Fruit fly (Drosophila melanogaster) whole organism, prepupa: ENCODE measurements around the gene CG8892.

Experiments
- Blimp-1 ChIP-seq: fragments of 200-800 bp; sonication (Bioruptor generic); optimal IDR thresholded peaks from 3 replicates; lab custom pipeline; 2017; ENCODE audit warnings: missing biosample characterization, missing genetic modification characterization, mild to moderate bottlenecking, moderate library complexity, missing genetic modification reagents
- CG10631 ChIP-seq: fragments of 200-800 bp; sonication (Bioruptor generic); optimal IDR thresholded peaks from 2 replicates; lab custom pipeline; 2016; ENCODE audit warnings: missing biosample characterization, missing genetic modification characterization
- CG10669 ChIP-seq: fragments of 200-800 bp; sonication (Bioruptor generic); optimal IDR thresholded peaks from 3 replicates; lab custom pipeline; 2018; ENCODE audit warnings: missing biosample characterization, mild to moderate bottlenecking, missing genetic modification characterization, moderate library complexity
- CG11294 ChIP-seq: fragments of 200-800 bp; sonication (Bioruptor generic); IDR thresholded peaks from 2 replicates; pipeline ENCODE4 v1.3.6; 2022; ENCODE audit warnings: missing biosample characterization, missing genetic modification characterization
- CG11762 ChIP-seq: fragments of 200-800 bp; sonication (Bioruptor generic); optimal IDR thresholded peaks from 3 replicates; lab custom pipeline; 2016; ENCODE audit warnings: missing biosample characterization, missing genetic modification characterization; ENCODE audit not compliant: insufficient read depth
- CG1621 ChIP-seq: fragments of 200-800 bp; sonication (Bioruptor generic); optimal IDR thresholded peaks from 3 replicates; lab custom pipeline; 2018; ENCODE audit warnings: missing biosample characterization, mild to moderate bottlenecking, missing genetic modification characterization
- CG3032 ChIP-seq: fragments of 200-800 bp; optimal IDR thresholded peaks from 2 replicates; lab custom pipeline; 2019; ENCODE audit warnings: missing biosample characterization, mild to moderate bottlenecking, missing genetic modification characterization, moderate library complexity
- CG31627 ChIP-seq: fragments of 200-800 bp; sonication (Bioruptor generic); optimal IDR thresholded peaks from 3 replicates; lab custom pipeline; 2016; ENCODE audit warnings: missing biosample characterization, missing genetic modification characterization
- CG32006 ChIP-seq: fragments of 200-800 bp; sonication (Bioruptor generic); optimal IDR thresholded peaks from 3 replicates; lab custom pipeline; 2017; ENCODE audit warnings: missing biosample characterization, mild to moderate bottlenecking, missing genetic modification characterization
- CG3919 ChIP-seq: fragments of 200-800 bp; sonication (Bioruptor generic); optimal IDR thresholded peaks from 3 replicates; lab custom pipeline; 2016; ENCODE audit warnings: missing biosample characterization, missing genetic modification characterization
- CG4318 ChIP-seq: fragments of 200-800 bp; sonication (Bioruptor generic); optimal IDR thresholded peaks from 3 replicates; lab custom pipeline; 2017; ENCODE audit warnings: missing biosample characterization, mild to moderate bottlenecking, missing genetic modification characterization
- CG6792 ChIP-seq: fragments of 200-800 bp; sonication (Bioruptor generic); optimal IDR thresholded peaks from 3 replicates; lab custom pipeline; 2016; ENCODE audit warnings: missing biosample characterization, missing genetic modification characterization
- CG6808 ChIP-seq: fragments of 200-800 bp; sonication (Bioruptor generic); optimal IDR thresholded peaks from 3 replicates; lab custom pipeline; 2017; ENCODE audit warnings: missing biosample characterization, missing genetic modification characterization, mild to moderate bottlenecking, moderate library complexity, missing genetic modification reagents
- CG6854 ChIP-seq: fragments of 200-800 bp; sonication (Bioruptor generic); optimal IDR thresholded peaks from 2 replicates; lab custom pipeline; 2017; ENCODE audit warnings: missing biosample characterization, mild to moderate bottlenecking, missing genetic modification characterization
- CG8119 ChIP-seq: fragments of 200-800 bp; sonication (Bioruptor generic); IDR thresholded peaks from 3 replicates; pipeline ENCODE4 v1.3.6; 2022; ENCODE audit warnings: missing biosample characterization, missing genetic modification characterization
- CG9139 ChIP-seq: fragments of 200-800 bp; sonication (Bioruptor generic); optimal IDR thresholded peaks from 3 replicates; lab custom pipeline; 2017; ENCODE audit warnings: missing biosample characterization, mild to moderate bottlenecking, missing genetic modification characterization
- Eip78C ChIP-seq: fragments of 200-800 bp; sonication (Bioruptor generic); peaks from one replicate; lab custom pipeline; 2016; ENCODE audit warnings: missing biosample characterization, missing genetic modification characterization
- Eip93F ChIP-seq: fragments of 200-800 bp; sonication (Bioruptor generic); optimal IDR thresholded peaks from 2 replicates; lab custom pipeline; 2016; ENCODE audit warnings: missing biosample characterization, mild to moderate bottlenecking, missing genetic modification characterization
- Ets21C ChIP-seq: fragments of 200-800 bp; sonication (Bioruptor generic); optimal IDR thresholded peaks from 3 replicates; lab custom pipeline; 2016; ENCODE audit warnings: missing biosample characterization, missing genetic modification characterization
- Gug ChIP-seq: fragments of 200-800 bp; sonication (Bioruptor generic); IDR thresholded peaks from 2 replicates; pipeline ENCODE4 v1.3.6; 2022; ENCODE audit warnings: missing biosample characterization, missing genetic modification characterization
- Hr38 ChIP-seq: sonication (Bioruptor generic); optimal IDR thresholded peaks from 2 replicates; lab custom pipeline; 2016; ENCODE audit warnings: missing biosample characterization, missing genetic modification characterization
- Hr39 ChIP-seq: fragments of 200-800 bp; sonication (Bioruptor generic); optimal IDR thresholded peaks from 2 replicates; lab custom pipeline; 2016; ENCODE audit warnings: missing biosample characterization, missing genetic modification characterization
- Lpt ChIP-seq: fragments of 200-800 bp; sonication (Bioruptor generic); optimal IDR thresholded peaks from 3 replicates; lab custom pipeline; 2016; ENCODE audit warnings: missing biosample characterization, missing genetic modification characterization
- Met ChIP-seq: fragments of 200-800 bp; sonication (Bioruptor generic); optimal IDR thresholded peaks from 3 replicates; lab custom pipeline; 2016; ENCODE audit warnings: missing biosample characterization, missing genetic modification characterization
- OdsH ChIP-seq: fragments of 200-800 bp; sonication (Bioruptor generic); optimal IDR thresholded peaks from 3 replicates; lab custom pipeline; 2016; ENCODE audit warnings: missing biosample characterization, missing genetic modification characterization
- Smox ChIP-seq: fragments of 200-800 bp; sonication (Bioruptor generic); optimal IDR thresholded peaks from 3 replicates; lab custom pipeline; 2016; ENCODE audit warnings: missing biosample characterization, missing genetic modification characterization
- Sox102F ChIP-seq: fragments of 200-800 bp; sonication (Bioruptor generic); optimal IDR thresholded peaks from 2 replicates; lab custom pipeline; 2016; ENCODE audit warnings: missing biosample characterization, mild to moderate bottlenecking, missing genetic modification characterization
- Sox14 ChIP-seq: fragments of 200-800 bp; sonication (Bioruptor generic); optimal IDR thresholded peaks from 3 replicates; lab custom pipeline; 2016; ENCODE audit warnings: missing biosample characterization, missing genetic modification characterization
- achi ChIP-seq: fragments of 200-800 bp; sonication (Bioruptor generic); optimal IDR thresholded peaks from 3 replicates; lab custom pipeline; 2016; ENCODE audit warnings: missing biosample characterization, missing genetic modification characterization
- acj6 ChIP-seq: fragments of 200-800 bp; sonication (Bioruptor generic); optimal IDR thresholded peaks from 3 replicates; lab custom pipeline; 2016; ENCODE audit warnings: missing biosample characterization, missing genetic modification characterization
- cyc ChIP-seq: fragments of 200-800 bp; sonication (Bioruptor generic); optimal IDR thresholded peaks from 3 replicates; lab custom pipeline; 2016; ENCODE audit warnings: missing biosample characterization, missing genetic modification characterization
- dac ChIP-seq: fragments of 200-800 bp; sonication (Bioruptor generic); optimal IDR thresholded peaks from 2 replicates; lab custom pipeline; 2017; ENCODE audit warnings: missing biosample characterization, mild to moderate bottlenecking, missing genetic modification characterization
- dsx ChIP-seq: fragments of 200-800 bp; optimal IDR thresholded peaks from 3 replicates; lab custom pipeline; 2019; ENCODE audit warnings: missing biosample characterization, mild to moderate bottlenecking, missing genetic modification characterization, moderate library complexity; ENCODE audit not compliant: poor library complexity, severe bottlenecking
- eg ChIP-seq: fragments of 200-800 bp; sonication (Bioruptor generic); IDR thresholded peaks from 3 replicates; pipeline ENCODE4 v1.3.6; 2022; ENCODE audit warnings: missing biosample characterization, missing genetic modification characterization
- esn ChIP-seq: fragments of 200-800 bp; sonication (Bioruptor generic); optimal IDR thresholded peaks from 2 replicates; lab custom pipeline; 2016; ENCODE audit warnings: missing biosample characterization, mild to moderate bottlenecking, missing genetic modification characterization, moderate library complexity
- fkh ChIP-seq: fragments of 200-800 bp; sonication (Bioruptor generic); optimal IDR thresholded peaks from 3 replicates; lab custom pipeline; 2017; ENCODE audit warnings: missing biosample characterization, mild to moderate bottlenecking, missing genetic modification characterization, moderate library complexity
- net ChIP-seq: fragments of 200-800 bp; sonication (Bioruptor generic); optimal IDR thresholded peaks from 3 replicates; lab custom pipeline; 2016; ENCODE audit warnings: missing biosample characterization, missing genetic modification characterization
- pdm3 ChIP-seq: fragments of 200-800 bp; sonication (Bioruptor generic); optimal IDR thresholded peaks from 3 replicates; lab custom pipeline; 2016; ENCODE audit warnings: missing biosample characterization, missing genetic modification characterization
- salr ChIP-seq, 2 experiments: fragments of 200-800 bp; sonication (Bioruptor generic); optimal IDR thresholded peaks; 3 replicates each; lab custom pipeline; 2016 to 2018; ENCODE audit warnings: missing biosample characterization in 2 of 2, missing genetic modification characterization in 2 of 2, mild to moderate bottlenecking in 1 of 2
- svp ChIP-seq: fragments of 200-800 bp; sonication (Bioruptor generic); peaks from one replicate; lab custom pipeline; 2016; ENCODE audit warnings: missing biosample characterization, missing genetic modification characterization
- topi ChIP-seq: fragments of 200-800 bp; sonication (Bioruptor generic); optimal IDR thresholded peaks from 3 replicates; lab custom pipeline; 2016; ENCODE audit warnings: missing biosample characterization, missing genetic modification characterization

Gene CG8892

DNA sequence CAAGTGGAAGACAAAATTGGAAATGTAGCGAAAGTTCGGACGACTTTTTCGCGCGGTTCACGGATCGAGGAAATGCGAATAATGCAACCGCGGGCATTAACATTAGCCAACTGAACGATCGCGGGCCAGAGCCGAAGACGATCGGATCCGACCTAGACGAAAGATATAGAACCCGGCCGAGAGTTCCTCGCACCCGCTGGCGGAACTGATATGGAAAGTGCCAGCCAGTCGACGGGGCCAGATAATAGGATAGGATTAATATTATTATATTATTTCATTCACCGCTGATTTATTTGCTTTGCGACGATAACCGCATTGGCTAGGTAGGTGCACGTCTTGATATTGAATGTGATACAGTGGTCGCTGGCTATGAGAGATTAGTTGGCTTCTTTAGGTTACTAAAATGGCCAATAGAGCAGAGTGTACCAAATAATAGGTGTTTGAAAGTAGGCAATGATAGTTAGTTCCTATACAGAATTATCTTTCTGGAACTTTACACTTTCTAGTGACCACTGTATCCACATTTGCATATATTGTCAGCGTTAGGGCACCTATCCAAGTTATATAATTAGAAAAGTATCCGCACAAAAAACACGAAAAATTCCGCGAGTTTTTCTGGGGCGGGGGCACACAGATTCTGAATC lies 18.1 kb upstream of the CG8892 start (continued):
- TF ChIP-seq fkh (GFP tag; lab: Kevin White, UChicago) (peak; percentile 15), Met (GFP tag; lab: Kevin White, UChicago) (peak; percentile 73), CG8119 (GFP tag; lab: Robert Waterston, UW) (peak; percentile 75), net (GFP tag; lab: Kevin White, UChicago) (peak; percentile 67), CG3919 (peak; percentile 77), svp (peak; percentile 80), CG1621 (tag; lab: Kevin White, UChicago) (no peak), CG9139 (GFP tag; lab: Kevin White, UChicago) (no peak), Ets21C (GFP tag; lab: Kevin White, UChicago) (peak; percentile 55), Eip78C (GFP tag; lab: Kevin White, UChicago) (peak; percentile 90), CG31627 (peak; percentile 74), Lpt (peak; percentile 60), CG10631 (GFP tag; lab: Kevin White, UChicago) (peak; percentile 74), CG10669 (GFP tag; lab: Kevin White, UChicago) (peak; percentile 51)
- TF ChIP-seq, all 60 proteins: peak for 52

DNA sequence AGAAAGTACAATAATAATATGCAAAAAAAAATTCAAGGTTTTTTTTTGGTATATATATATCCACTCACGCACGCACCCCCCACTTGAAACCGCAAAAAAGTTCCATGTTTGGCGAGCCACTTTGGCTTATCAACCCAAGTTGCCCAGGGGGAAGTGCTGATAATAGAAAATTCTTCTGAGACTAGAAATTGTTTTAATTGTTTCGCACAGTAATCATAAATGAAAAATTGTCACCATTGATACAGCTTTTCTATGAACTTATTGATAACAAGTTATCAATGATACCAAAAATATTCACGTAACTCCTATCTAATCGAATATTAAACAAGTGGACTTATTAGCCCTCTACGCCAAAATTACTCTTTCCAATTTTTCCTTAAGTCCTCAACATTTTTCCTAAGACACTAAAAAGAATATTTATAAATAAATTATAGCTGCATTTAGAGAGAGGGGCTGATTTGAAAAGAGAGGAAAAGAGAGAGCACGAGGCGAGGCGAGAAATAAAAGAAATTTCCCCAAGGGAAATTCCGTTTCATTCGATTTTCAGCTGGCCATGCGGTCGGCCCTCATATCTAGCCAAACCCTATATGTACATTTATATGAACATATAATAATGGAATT lies 17.3 kb upstream of the CG8892 start:
- TF ChIP-seq Eip78C (GFP tag; lab: Kevin White, UChicago) (peak; percentile 19), salr (GFP tag; optimal IDR thresholded peaks at IDR 0.05; lab: Kevin White, UChicago) (no peak)

DNA sequence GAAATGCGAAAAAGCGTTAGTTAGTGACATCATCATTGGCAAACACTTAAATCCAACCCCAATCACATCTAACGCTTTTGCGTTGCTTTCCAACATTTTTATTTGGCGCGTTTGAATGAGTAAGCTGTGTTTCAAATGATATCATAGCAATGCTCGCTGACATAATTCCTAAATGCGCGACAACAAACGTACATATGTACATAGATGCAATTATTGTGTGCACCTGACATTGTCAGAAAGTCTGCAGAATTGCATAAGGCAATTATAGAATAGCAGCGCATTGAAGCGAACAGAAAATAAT lies 16.8 kb upstream of the CG8892 start:
- TF ChIP-seq acj6 (GFP tag; lab: Kevin White, UChicago), result no peak
- no peak for TF ChIP-seq Smox (GFP tag; lab: Kevin White, UChicago)
- no peak for TF ChIP-seq CG11294 (GFP tag; lab: Robert Waterston, UW)
- TF ChIP-seq, all 60 proteins: peak for 0

DNA sequence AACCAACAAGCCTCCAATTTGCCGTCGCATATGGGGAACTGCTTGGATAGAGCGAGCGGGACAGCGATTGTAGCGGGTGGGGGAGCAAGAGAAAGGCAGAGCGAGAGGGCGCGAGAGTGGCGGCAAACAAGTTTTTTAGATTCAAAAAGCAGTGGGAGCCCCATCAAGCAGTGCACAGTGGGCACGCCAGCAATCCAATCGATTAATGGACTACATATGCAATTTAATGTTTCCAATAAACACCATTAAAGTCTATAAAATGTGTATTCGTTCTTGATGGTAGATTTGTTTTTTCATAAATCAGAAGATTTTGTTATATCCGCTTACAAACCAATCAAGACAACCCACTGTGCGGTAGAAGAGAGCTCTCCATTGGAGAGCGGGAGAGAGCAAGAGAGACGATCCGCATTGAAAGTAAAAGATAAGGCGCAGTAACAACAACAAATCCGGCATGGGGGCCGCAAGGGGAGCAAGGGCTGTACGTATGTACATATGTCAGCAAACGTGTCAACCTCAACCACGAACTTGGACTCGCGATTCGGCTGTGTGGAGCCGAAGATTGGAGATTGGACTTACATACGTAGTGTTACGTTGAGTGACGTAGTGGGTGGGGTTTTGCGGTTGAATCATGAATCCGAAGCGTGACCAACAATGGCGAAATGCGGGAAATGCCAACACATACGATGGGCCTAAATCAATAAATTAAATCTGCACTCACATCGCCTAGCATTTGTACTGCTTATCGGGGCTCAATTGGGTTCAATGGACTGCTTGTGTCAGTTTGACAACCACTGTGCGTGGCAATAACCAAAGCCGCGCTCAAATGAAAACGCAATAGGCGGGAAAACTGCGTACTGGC lies 16.2 kb upstream of the CG8892 start:
- TF ChIP-seq CG3032 (tag; lab: Kevin White, UChicago) (peak; percentile 99), OdsH (GFP tag; lab: Kevin White, UChicago) (peak; percentile 99), CG3919 (peak; percentile 100), esn (GFP tag; lab: Kevin White, UChicago) (peak; percentile 99), Sox102F (GFP tag; lab: Kevin White, UChicago) (peak; percentile 99), dsx (GFP tag; lab: Kevin White, UChicago) (peak; percentile 98), topi (GFP tag; lab: Kevin White, UChicago) (peak; percentile 99), CG11762 (GFP tag; lab: Kevin White, UChicago) (peak; percentile 99), CG6808 (peak; percentile 98), CG6854 (GFP tag; lab: Kevin White, UChicago) (peak; percentile 98), CG32006 (GFP tag; lab: Kevin White, UChicago) (peak; percentile 100), Gug (peak; percentile 99), Hr38 (GFP tag; lab: Kevin White, UChicago) (peak; percentile 90), Hr39 (GFP tag; lab: Kevin White, UChicago) (peak; percentile 99), cyc (GFP tag; lab: Kevin White, UChicago) (peak; percentile 99), pdm3 (GFP tag; lab: Kevin White, UChicago) (peak; percentile 99), Blimp-1 (GFP tag; lab: Kevin White, UChicago) (peak; percentile 97), Eip93F (GFP tag; lab: Kevin White, UChicago) (peak; percentile 95), salr (GFP tag; optimal IDR thresholded peaks at IDR 0.05; lab: Kevin White, UChicago) (peak; percentile 98 to 99), Smox (GFP tag; lab: Kevin White, UChicago) (peak; percentile 99), acj6 (GFP tag; lab: Kevin White, UChicago) (peak; percentile 99), CG31627 (peak; percentile 99), fkh (GFP tag; lab: Kevin White, UChicago) (peak; percentile 90), achi (GFP tag; lab: Kevin White, UChicago) (peak; percentile 98), CG4318 (GFP tag; lab: Kevin White, UChicago) (peak; percentile 99), CG8119 (GFP tag; lab: Robert Waterston, UW) (peak; percentile 99), Sox14 (GFP tag; lab: Kevin White, UChicago) (peak; percentile 99), dac (GFP tag; lab: Kevin White, UChicago) (peak; percentile 99), CG6792 (GFP tag; lab: Kevin White, UChicago) (peak; percentile 99), eg (GFP tag; lab: Robert Waterston, UW) (peak; percentile 99)
